Worm (Caenorhabditis elegans) whole organism, young adult: ENCODE results near the gene rsp-6.

ENCODE experiments used
- B0261.1 ChIP-seq: sonication (generic microtip); optimal IDR thresholded peaks from 2 replicates; lab custom pipeline; 2016; ENCODE audit warnings: mild to moderate bottlenecking, missing genetic modification characterization, moderate library complexity, missing compliant biosample characterization
- F22D6.2 ChIP-seq: sonication (generic microtip); optimal IDR thresholded peaks from 2 replicates; lab custom pipeline; 2016; ENCODE audit warnings: mild to moderate bottlenecking, missing genetic modification characterization, missing compliant biosample characterization
- T07F8.4 ChIP-seq: sonication (generic microtip); optimal IDR thresholded peaks from 2 replicates; lab custom pipeline; 2016; ENCODE audit warnings: mild to moderate bottlenecking, missing genetic modification characterization, moderate library complexity, missing compliant biosample characterization
- cebp-2 ChIP-seq: fragments of 200-800 bp; sonication (Bioruptor generic); IDR thresholded peaks from 2 replicates; pipeline ENCODE4 v1.3.6; 2022; ENCODE audit warnings: missing genetic modification characterization, missing compliant biosample characterization
- die-1 ChIP-seq: sonication (generic microtip); optimal IDR thresholded peaks from 2 replicates; lab custom pipeline; 2016; ENCODE audit warnings: missing genotype, mild to moderate bottlenecking, missing genetic modification characterization, missing compliant biosample characterization
- hsf-1 ChIP-seq: fragments of 200-800 bp; sonication (Bioruptor generic); IDR thresholded peaks from 2 replicates; pipeline ENCODE4 v1.3.6; 2022; ENCODE audit warnings: missing genetic modification reagents, missing genetic modification characterization, missing compliant biosample characterization
- nhr-179 ChIP-seq: sonication (generic microtip); optimal IDR thresholded peaks from 2 replicates; lab custom pipeline; 2016; ENCODE audit warnings: mild to moderate bottlenecking, missing genetic modification characterization, missing compliant biosample characterization
- pha-4 ChIP-seq: fragments of 150-350 bp; sonication (generic microtip); optimal IDR thresholded peaks from 2 replicates; lab custom pipeline; 2014; ENCODE audit warnings: missing biosample characterization, missing genetic modification reagents, missing genetic modification characterization
- rpc-1 ChIP-seq, 2 experiments: fragments of 150-350 bp in 1 of 2; sonication (generic microtip) in 1 of 2; optimal IDR thresholded peaks; 2 replicates each; lab custom pipeline; 2014 to 2018; ENCODE audit warnings: missing biosample characterization in 1 of 2, missing genetic modification characterization in 1 of 2, missing genetic modification reagents in 1 of 2, missing genotype in 1 of 2

DNA sequence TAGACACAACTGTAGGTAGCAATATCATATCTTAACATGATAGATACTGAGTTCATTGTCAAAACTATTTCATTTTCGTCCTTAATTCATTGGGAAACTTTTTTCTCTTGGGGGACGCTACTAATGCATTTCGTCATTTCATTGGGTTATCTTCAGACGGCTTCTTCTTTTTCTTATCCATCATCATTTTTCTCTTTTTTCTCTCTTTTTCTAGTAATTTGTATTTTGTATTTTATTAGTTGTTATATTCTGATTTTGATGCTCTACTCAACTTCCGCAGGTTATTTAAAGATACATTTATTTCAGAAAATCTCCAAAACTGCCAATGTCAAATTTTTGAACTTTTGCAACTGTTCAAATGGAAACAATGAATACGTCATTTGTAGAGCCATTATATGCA lies 47.5 kb downstream of the rsp-6 start, which contains the start of gene npr-35:
- no peak for TF ChIP-seq cebp-2 (GFP tag; lab: Robert Waterston, UW)
- TF ChIP-seq pha-4 (tag; lab: Kevin White, UChicago): no peak
- TF ChIP-seq rpc-1 (optimal IDR thresholded peaks at IDR 0.05; lab: Kevin White, UChicago): no peak
- TF ChIP-seq rpc-1 (tag; optimal IDR thresholded peaks at IDR 0.05; lab: Kevin White, UChicago): no peak
- TF ChIP-seq F22D6.2 (tag; lab: Kevin White, UChicago): no peak
- TF ChIP-seq hsf-1 (GFP tag; lab: Robert Waterston, UW): no peak
- TF ChIP-seq T07F8.4 (tag; lab: Kevin White, UChicago): no peak
- TF ChIP-seq B0261.1 (tag; lab: Kevin White, UChicago): no peak
- TF ChIP-seq die-1 (tag; lab: Kevin White, UChicago): no peak
- TF ChIP-seq nhr-179 (tag; lab: Kevin White, UChicago): no peak
